Fruit fly (Drosophila melanogaster) whole organism, embryonic: ENCODE measurements around the gene Cyp4d1.
A peak's percentile ranks its signal among the peaks of the same experiment; 100 is the strongest.

ENCODE experiments used
- Abd-B ChIP-seq: fragments of 200-800 bp; sonication (Bioruptor generic); optimal IDR thresholded peaks from 2 replicates; lab custom pipeline; 2018; ENCODE audit warnings: missing biosample characterization, mild to moderate bottlenecking, missing genetic modification characterization, moderate library complexity
- Aef1 ChIP-seq: fragments of 200-800 bp; sonication (Bioruptor generic); IDR thresholded peaks from 3 replicates; pipeline ENCODE4 v1.3.6; 2022; ENCODE audit warnings: missing biosample characterization, missing genetic modification characterization
- Atf-2 ChIP-seq: fragments of 200-800 bp; sonication (Bioruptor generic); optimal IDR thresholded peaks from 2 replicates; lab custom pipeline; 2016; ENCODE audit warnings: missing biosample characterization, missing genetic modification characterization
- Atf6 ChIP-seq: fragments of 200-800 bp; sonication (Bioruptor generic); IDR thresholded peaks from 2 replicates; pipeline ENCODE4 v1.3.6; 2022; ENCODE audit warnings: missing biosample characterization, missing genetic modification characterization
- Blimp-1 ChIP-seq: fragments of 200-800 bp; sonication (Bioruptor generic); optimal IDR thresholded peaks from 3 replicates; lab custom pipeline; 2018; ENCODE audit warnings: missing biosample characterization, missing genetic modification characterization, mild to moderate bottlenecking, moderate library complexity, missing genetic modification reagents
- BtbVII ChIP-seq: fragments of 200-800 bp; sonication (Bioruptor generic); optimal IDR thresholded peaks from 3 replicates; lab custom pipeline; 2017; ENCODE audit warnings: missing biosample characterization, mild to moderate bottlenecking, missing genetic modification characterization
- CG11456 ChIP-seq: fragments of 200-800 bp; sonication (Bioruptor generic); IDR thresholded peaks from 3 replicates; pipeline ENCODE4 v1.3.6; 2022; ENCODE audit warnings: missing biosample characterization, missing genetic modification characterization
- CG13123 ChIP-seq: fragments of 200-800 bp; sonication (Bioruptor generic); optimal IDR thresholded peaks from 2 replicates; lab custom pipeline; 2016; ENCODE audit warnings: missing biosample characterization, missing genetic modification characterization
- CG13624 ChIP-seq: fragments of 200-800 bp; sonication (Bioruptor generic); optimal IDR thresholded peaks from 2 replicates; lab custom pipeline; 2016; ENCODE audit warnings: missing biosample characterization, missing genetic modification characterization
- CG14050 ChIP-seq: fragments of 200-800 bp; sonication (Bioruptor generic); IDR thresholded peaks from 3 replicates; pipeline ENCODE4 v1.3.6; 2022; ENCODE audit warnings: missing biosample characterization, missing genetic modification characterization
- CG14667 ChIP-seq: fragments of 200-800 bp; sonication (Bioruptor generic); IDR thresholded peaks from 2 replicates; pipeline ENCODE4 v1.3.6; 2022; ENCODE audit warnings: missing biosample characterization, missing genetic modification characterization
- CG14710 ChIP-seq: fragments of 200-800 bp; sonication (Bioruptor generic); optimal IDR thresholded peaks from 3 replicates; lab custom pipeline; 2019; ENCODE audit warnings: missing biosample characterization, mild to moderate bottlenecking, missing genetic modification characterization, moderate library complexity
- CG15696 ChIP-seq: fragments of 200-800 bp; sonication (Bioruptor generic); optimal IDR thresholded peaks from 2 replicates; lab custom pipeline; 2019; ENCODE audit warnings: missing biosample characterization, mild to moderate bottlenecking, missing genetic modification characterization, moderate library complexity
- CG17328 ChIP-seq: fragments of 200-800 bp; sonication (Bioruptor generic); IDR thresholded peaks from 2 replicates; pipeline ENCODE4 v1.3.6; 2022; ENCODE audit warnings: missing biosample characterization, missing genetic modification characterization
- CG17359 ChIP-seq: fragments of 200-800 bp; sonication (Bioruptor generic); optimal IDR thresholded peaks from 3 replicates; lab custom pipeline; 2018; ENCODE audit warnings: missing biosample characterization, mild to moderate bottlenecking, missing genetic modification characterization, moderate library complexity
- CG1832 ChIP-seq: fragments of 200-800 bp; sonication (Bioruptor generic); optimal IDR thresholded peaks from 2 replicates; lab custom pipeline; 2017; ENCODE audit warnings: missing biosample characterization, mild to moderate bottlenecking, missing genetic modification characterization, inconsistent platforms
- CG33557 ChIP-seq: fragments of 200-800 bp; sonication (Bioruptor generic); optimal IDR thresholded peaks from 2 replicates; lab custom pipeline; 2019; ENCODE audit warnings: missing biosample characterization, mild to moderate bottlenecking, missing genetic modification characterization, moderate library complexity
- CG3407 ChIP-seq: fragments of 200-800 bp; sonication (Bioruptor generic); optimal IDR thresholded peaks from 2 replicates; lab custom pipeline; 2018; ENCODE audit warnings: missing biosample characterization, mild to moderate bottlenecking, missing genetic modification characterization
- CG34224 ChIP-seq: fragments of 200-800 bp; sonication (Bioruptor generic); IDR thresholded peaks from 3 replicates; pipeline ENCODE4 v1.3.6; 2022; ENCODE audit warnings: missing biosample characterization, missing genetic modification characterization; ENCODE audit not compliant: partially characterized antibody
- CG3838 ChIP-seq: fragments of 200-800 bp; sonication (Bioruptor generic); optimal IDR thresholded peaks from 3 replicates; lab custom pipeline; 2016; ENCODE audit warnings: missing biosample characterization, missing genetic modification characterization
- CG4282 ChIP-seq: fragments of 200-800 bp; sonication (Bioruptor generic); optimal IDR thresholded peaks from 2 replicates; lab custom pipeline; 2016; ENCODE audit warnings: missing biosample characterization, missing genetic modification characterization
- CG4360 ChIP-seq: fragments of 200-800 bp; sonication (Bioruptor generic); IDR thresholded peaks from 2 replicates; pipeline ENCODE4 v1.3.6; 2022; ENCODE audit warnings: missing biosample characterization, missing genetic modification characterization
- CG4404 ChIP-seq: fragments of 200-800 bp; sonication (Bioruptor generic); IDR thresholded peaks from 2 replicates; pipeline ENCODE4 v1.3.6; 2022; ENCODE audit warnings: missing biosample characterization, missing genetic modification characterization
- CG5180 ChIP-seq: fragments of 200-800 bp; sonication (Bioruptor generic); optimal IDR thresholded peaks from 3 replicates; lab custom pipeline; 2017; ENCODE audit warnings: missing biosample characterization, missing genetic modification characterization, mild to moderate bottlenecking, moderate library complexity, missing genetic modification reagents
- CG5245 ChIP-seq: fragments of 200-800 bp; sonication (Bioruptor generic); optimal IDR thresholded peaks from 3 replicates; lab custom pipeline; 2016; ENCODE audit warnings: missing biosample characterization, missing genetic modification characterization
- CG6813 ChIP-seq: fragments of 200-800 bp; sonication (Bioruptor generic); optimal IDR thresholded peaks from 2 replicates; lab custom pipeline; 2017; ENCODE audit warnings: missing biosample characterization, missing genetic modification characterization, mild to moderate bottlenecking, moderate library complexity, missing genetic modification reagents
- CG8478 ChIP-seq: fragments of >200 bp; optimal IDR thresholded peaks from 2 replicates; lab custom pipeline; 2018
- Chrac-16 ChIP-seq: fragments of 200-800 bp; sonication (Bioruptor generic); optimal IDR thresholded peaks from 3 replicates; lab custom pipeline; 2016; ENCODE audit warnings: missing biosample characterization, missing genetic modification characterization
- Dip3 ChIP-seq: fragments of 200-800 bp; sonication (Bioruptor generic); optimal IDR thresholded peaks from 3 replicates; lab custom pipeline; 2016; ENCODE audit warnings: missing biosample characterization, missing genetic modification characterization
- HLH3B ChIP-seq: fragments of 200-800 bp; sonication (Bioruptor generic); IDR thresholded peaks from 2 replicates; pipeline ENCODE4 v1.3.6; 2022; ENCODE audit warnings: missing biosample characterization, missing genetic modification characterization
- HLHmδ ChIP-seq: fragments of 200-800 bp; sonication (Bioruptor generic); optimal IDR thresholded peaks from 2 replicates; lab custom pipeline; 2018; ENCODE audit warnings: missing biosample characterization, mild to moderate bottlenecking, missing genetic modification characterization, moderate library complexity
- Poxn ChIP-seq: fragments of 200-800 bp; sonication (Bioruptor generic); IDR thresholded peaks from 2 replicates; pipeline ENCODE4 v1.3.6; 2022; ENCODE audit warnings: missing biosample characterization, missing genetic modification characterization
- Ptx1 ChIP-seq: fragments of 200-800 bp; sonication (Bioruptor generic); IDR thresholded peaks from 2 replicates; pipeline ENCODE4 v1.3.6; 2022; ENCODE audit warnings: missing biosample characterization, missing genetic modification characterization
- Scr ChIP-seq: fragments of 200-800 bp; sonication (Bioruptor generic); IDR thresholded peaks from 2 replicates; pipeline ENCODE4 v1.3.6; 2022; ENCODE audit warnings: missing biosample characterization, missing genetic modification characterization; ENCODE audit not compliant: partially characterized antibody
- Sox102F ChIP-seq: fragments of 200-800 bp; sonication (Bioruptor generic); optimal IDR thresholded peaks from 2 replicates; lab custom pipeline; 2018; ENCODE audit warnings: missing biosample characterization, mild to moderate bottlenecking, missing genetic modification characterization, moderate library complexity
- Xrp1 ChIP-seq: fragments of 200-800 bp; sonication (Bioruptor generic); IDR thresholded peaks from 2 replicates; pipeline ENCODE4 v1.3.6; 2022; ENCODE audit warnings: missing biosample characterization, missing genetic modification characterization
- ac ChIP-seq: fragments of 200-800 bp; sonication (Bioruptor generic); optimal IDR thresholded peaks from 3 replicates; lab custom pipeline; 2017; ENCODE audit warnings: missing biosample characterization, mild to moderate bottlenecking, missing genetic modification characterization
- bsh ChIP-seq, 2 experiments: fragments of 200-800 bp; sonication (Bioruptor generic); optimal IDR thresholded peaks; 2 replicates each; lab custom pipeline; 2017 to 2018; ENCODE audit warnings: mild to moderate bottlenecking in 2 of 2, missing biosample characterization in 2 of 2, missing genetic modification characterization in 2 of 2, moderate library complexity in 1 of 2
- cas ChIP-seq: fragments of 200-800 bp; sonication (Bioruptor generic); IDR thresholded peaks from 2 replicates; pipeline ENCODE4 v1.3.6; 2022; ENCODE audit warnings: missing biosample characterization, missing genetic modification characterization
- ci ChIP-seq: fragments of 200-800 bp; sonication (Bioruptor generic); IDR thresholded peaks from 3 replicates; pipeline ENCODE4 v1.3.6; 2022; ENCODE audit warnings: missing biosample characterization, missing genetic modification characterization
- crc ChIP-seq: fragments of 200-800 bp; sonication (Bioruptor generic); optimal IDR thresholded peaks from 2 replicates; lab custom pipeline; 2016; ENCODE audit warnings: missing biosample characterization, missing genetic modification characterization
- dmrt11E ChIP-seq: fragments of 200-800 bp; sonication (Bioruptor generic); optimal IDR thresholded peaks from 3 replicates; lab custom pipeline; 2018; ENCODE audit warnings: missing biosample characterization, mild to moderate bottlenecking, missing genetic modification characterization, moderate library complexity
- exex ChIP-seq: fragments of 200-800 bp; sonication (Bioruptor generic); optimal IDR thresholded peaks from 4 replicates; lab custom pipeline; 2018; ENCODE audit warnings: missing biosample characterization, mild to moderate bottlenecking, missing genetic modification characterization, moderate library complexity
- gce ChIP-seq: fragments of 200-800 bp; sonication (Bioruptor generic); IDR thresholded peaks from 3 replicates; pipeline ENCODE4 v1.3.6; 2022; ENCODE audit warnings: missing biosample characterization, missing genetic modification characterization
- gem ChIP-seq: fragments of 200-800 bp; sonication (Bioruptor generic); optimal IDR thresholded peaks from 2 replicates; lab custom pipeline; 2019; ENCODE audit warnings: missing biosample characterization, mild to moderate bottlenecking, missing genetic modification characterization, moderate library complexity
- otp ChIP-seq: fragments of 200-800 bp; sonication (Bioruptor generic); IDR thresholded peaks from 3 replicates; pipeline ENCODE4, ENCODE4 v1.3.6; 2022; ENCODE audit warnings: missing biosample characterization, missing genetic modification characterization
- ro ChIP-seq: fragments of 200-800 bp; sonication (Bioruptor generic); IDR thresholded peaks from 2 replicates; pipeline ENCODE4 v1.3.6; 2022; ENCODE audit warnings: missing biosample characterization, missing genetic modification characterization
- sob ChIP-seq: fragments of 200-800 bp; sonication (Bioruptor generic); IDR thresholded peaks from 2 replicates; pipeline ENCODE4 v1.3.6; 2022; ENCODE audit warnings: missing biosample characterization, missing genetic modification characterization
- sr ChIP-seq: fragments of 200-800 bp; sonication (Bioruptor generic); IDR thresholded peaks from 3 replicates; pipeline ENCODE4 v1.3.6; 2022; ENCODE audit warnings: missing biosample characterization, missing genetic modification characterization
- sug ChIP-seq: fragments of 200-800 bp; optimal IDR thresholded peaks from 2 replicates; lab custom pipeline; 2019; ENCODE audit warnings: missing biosample characterization, mild to moderate bottlenecking, missing genetic modification characterization, moderate library complexity
- tgo ChIP-seq: fragments of 200-800 bp; sonication (Bioruptor generic); IDR thresholded peaks from 3 replicates; pipeline ENCODE4 v1.3.6; 2022; ENCODE audit warnings: missing biosample characterization, missing genetic modification characterization
- ttk ChIP-seq: fragments of 200-800 bp; sonication (Bioruptor generic); IDR thresholded peaks from 2 replicates; pipeline ENCODE4 v2.1.2; 2022; ENCODE audit warnings: missing biosample characterization, missing genetic modification characterization

Cyp4d1 gene

dm6 chrX:2191896-2192295 lies 29.9 kb upstream of the Cyp4d1 start (continued):
- no peak for TF ChIP-seq CG14710 (tag; lab: Kevin White, UChicago)
- TF ChIP-seq Poxn (GFP tag; lab: Robert Waterston, UW) = no peak
- no peak for TF ChIP-seq CG4404 (GFP tag; lab: Robert Waterston, UW)
- no peak for TF ChIP-seq gce (GFP tag; lab: Robert Waterston, UW)
- peak; percentile 3 for TF ChIP-seq CG6813 (GFP tag; lab: Kevin White, UChicago)
- TF ChIP-seq ro (GFP tag; lab: Robert Waterston, UW) = no peak
- no peak for TF ChIP-seq Chrac-16 (GFP tag; lab: Kevin White, UChicago)
- no peak for TF ChIP-seq Atf6 (GFP tag; lab: Robert Waterston, UW)
- peak; percentile 8 for TF ChIP-seq Blimp-1
- TF ChIP-seq Scr = no peak
- peak; percentile 12; the same call in 1 of the 2 replicates for TF ChIP-seq HLH3B (GFP tag; lab: Robert Waterston, UW)
- no peak for TF ChIP-seq Dip3 (GFP tag; lab: Kevin White, UChicago)
- no peak for TF ChIP-seq CG8478 (lab: Kevin White, UChicago)
- no peak for TF ChIP-seq Atf-2
- no peak for TF ChIP-seq CG11456
- TF ChIP-seq dmrt11E (tag; lab: Kevin White, UChicago) = no peak
- no peak for TF ChIP-seq tgo (GFP tag; lab: Robert Waterston, UW)
- no peak for TF ChIP-seq cas (GFP tag; lab: Robert Waterston, UW)
- TF ChIP-seq sob (GFP tag; lab: Robert Waterston, UW) = no peak
- TF ChIP-seq CG5245 (GFP tag; lab: Kevin White, UChicago) = no peak
- TF ChIP-seq CG17359 (tag; lab: Kevin White, UChicago) = peak; percentile 9
- no peak for TF ChIP-seq CG3838 (GFP tag; lab: Kevin White, UChicago)
- TF ChIP-seq crc = no peak
- TF ChIP-seq Xrp1 (GFP tag; lab: Robert Waterston, UW) = peak; percentile 50
- TF ChIP-seq sug (tag; lab: Kevin White, UChicago) = peak; percentile 4
- no peak for TF ChIP-seq Aef1 (GFP tag; lab: Robert Waterston, UW)
- peak; percentile 27 for TF ChIP-seq CG3407 (GFP tag; lab: Kevin White, UChicago)
- TF ChIP-seq CG14050 (GFP tag; lab: Robert Waterston, UW) = no peak
- TF ChIP-seq CG4360 (GFP tag; lab: Robert Waterston, UW) = peak; percentile 40; the same call in 1 of the 2 replicates
- TF ChIP-seq Abd-B (GFP tag; lab: Kevin White, UChicago) = no peak
- TF ChIP-seq CG13123 (GFP tag; lab: Kevin White, UChicago) = no peak
- no peak for TF ChIP-seq CG17328 (GFP tag; lab: Robert Waterston, UW)
- 0 out of 3 replicates have a peak, but pooled peaks have one; percentile 31 for TF ChIP-seq otp (GFP tag; lab: Robert Waterston, UW)
- TF ChIP-seq CG34224 = no peak
- TF ChIP-seq ttk (GFP tag; lab: Robert Waterston, UW) = no peak
- no peak for TF ChIP-seq CG14667 (GFP tag; lab: Robert Waterston, UW)
- no peak for TF ChIP-seq CG15696 (tag; lab: Kevin White, UChicago)
- TF ChIP-seq CG13624 (GFP tag; lab: Kevin White, UChicago) = no peak
- TF ChIP-seq Ptx1 = no peak
- TF ChIP-seq ci (GFP tag; lab: Robert Waterston, UW) = peak; percentile 72; the same call in 2 of the 3 replicates
- peak; percentile 2 for TF ChIP-seq HLHmδ (GFP tag; lab: Kevin White, UChicago)
- no peak for TF ChIP-seq CG5180 (GFP tag; lab: Kevin White, UChicago)
- no peak for TF ChIP-seq ac (GFP tag; lab: Kevin White, UChicago)
- TF ChIP-seq Sox102F (GFP tag; lab: Kevin White, UChicago) = no peak
- no peak for TF ChIP-seq CG33557 (GFP tag; lab: Kevin White, UChicago)
- TF ChIP-seq BtbVII (GFP tag; lab: Kevin White, UChicago) = no peak
- TF ChIP-seq CG4282 = no peak
- no peak for TF ChIP-seq CG1832
- TF ChIP-seq bsh (GFP tag; optimal IDR thresholded peaks at IDR 0.05; lab: Kevin White, UChicago) = peak in 1 of 2 experiments; percentile 20
- TF ChIP-seq gem = no peak
- TF ChIP-seq exex = no peak
- no peak for TF ChIP-seq sr (GFP tag; lab: Robert Waterston, UW)
